Worm (Caenorhabditis elegans): ENCODE data around the gene ZC412.10.
"Not testable (repeated sequence)": the region's sequence is repeated elsewhere in the genome, so short reads cannot be mapped to it uniquely, and the experiment has no call there.

Gene ZC412.10

DNA sequence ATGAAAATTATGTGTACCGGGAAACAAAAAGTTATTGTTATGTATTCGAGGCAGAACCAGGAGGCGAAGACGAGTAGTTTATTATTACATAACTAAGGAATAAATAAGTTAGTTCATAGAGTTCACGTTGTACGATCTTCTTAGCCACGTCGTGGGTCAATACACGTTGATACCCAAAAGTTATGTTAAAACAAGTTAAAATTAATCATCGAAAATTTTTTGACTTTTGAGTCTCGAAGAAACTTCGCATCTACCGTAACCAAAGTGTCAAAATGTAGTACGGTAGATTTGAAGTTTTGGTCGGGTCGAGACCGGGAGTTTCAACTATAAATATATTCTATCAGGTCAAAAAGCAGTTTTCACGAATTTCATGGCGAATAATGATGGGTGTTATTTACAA lies at the start of gene ZC412.10:
Gene ZC412.10, minus strand, starts transcription at position 101 of the 400 bp plus-strand sequence.
- not testable (repeated sequence) for TF ChIP-seq hlh-11 (tag; optimal IDR thresholded peaks at IDR 0.05); daf-16 (GFP tag; optimal IDR thresholded peaks at IDR 0.05); daf-16 (tag; optimal IDR thresholded peaks at IDR 0.05); nhr-28 (tag; optimal IDR thresholded peaks at IDR 0.05)

DNA sequence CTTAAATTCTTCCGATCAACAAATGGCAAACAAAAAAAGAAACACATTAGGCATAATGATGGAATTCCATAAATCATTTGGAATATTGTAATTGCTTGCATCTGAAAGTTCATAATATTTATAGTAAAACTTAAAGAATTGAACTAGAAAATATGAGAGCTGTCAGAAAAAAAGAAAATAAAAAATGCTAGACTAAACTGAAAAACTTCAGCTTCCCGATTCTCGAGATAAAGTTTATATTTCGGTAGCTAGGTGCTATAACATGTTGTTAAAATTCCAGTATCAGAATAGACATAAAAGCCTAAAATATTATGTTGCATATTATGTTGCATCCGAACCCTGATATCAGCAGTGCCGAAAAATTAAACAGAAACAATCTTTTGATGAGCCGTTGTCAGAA lies 47.5 kb upstream of the ZC412.10 start, which contains the start of gene srg-54:
Gene srg-54, minus strand, starts transcription at position 101 of the 400 bp plus-strand sequence.
- no peak for TF ChIP-seq rbr-2 (tag; optimal IDR thresholded peaks at IDR 0.05)
- TF ChIP-seq jun-1 (tag; optimal IDR thresholded peaks at IDR 0.05): no peak
- TF ChIP-seq lin-39 (tag; optimal IDR thresholded peaks at IDR 0.05): no peak
- no peak for TF ChIP-seq aly-2 (tag; optimal IDR thresholded peaks at IDR 0.05)
- TF ChIP-seq F37D6.2 (tag; optimal IDR thresholded peaks at IDR 0.05): no peak
- TF ChIP-seq T20F7.1 (GFP tag; optimal IDR thresholded peaks at IDR 0.05): no peak
- TF ChIP-seq D1046.2 (GFP tag; IDR thresholded peaks at IDR 0.05): no peak
- no peak for TF ChIP-seq php-3 (GFP tag; IDR thresholded peaks at IDR 0.05)
- TF ChIP-seq nhr-111 (GFP tag; optimal IDR thresholded peaks at IDR 0.05): no peak
- no peak for TF ChIP-seq cey-2 (tag; optimal IDR thresholded peaks at IDR 0.05; ENCODE audit: borderline replicate concordance, insufficient read depth)
- no peak for TF ChIP-seq nhr-77 (tag; optimal IDR thresholded peaks at IDR 0.05)
- no peak for TF ChIP-seq Y105C5A.15 (GFP tag; IDR thresholded peaks at IDR 0.05)
- TF ChIP-seq zfp-3 (GFP tag; conservative IDR thresholded peaks at IDR 0.05): no peak
- no peak for TF ChIP-seq lsy-2 (tag; optimal IDR thresholded peaks at IDR 0.05)
- TF ChIP-seq nhr-11 (tag; optimal IDR thresholded peaks at IDR 0.05): no peak
- TF ChIP-seq nhr-237 (tag; optimal IDR thresholded peaks at IDR 0.05): no peak
- TF ChIP-seq daf-16 (GFP tag; optimal IDR thresholded peaks at IDR 0.05): no peak
- TF ChIP-seq daf-16 (tag; optimal IDR thresholded peaks at IDR 0.05): no peak
- TF ChIP-seq Y75B8A.6 (GFP tag; IDR thresholded peaks at IDR 0.05): no peak
- TF ChIP-seq egl-43 (GFP tag; IDR thresholded peaks at IDR 0.05): no peak
- TF ChIP-seq ztf-11 (tag; optimal IDR thresholded peaks at IDR 0.05): no peak

DNA sequence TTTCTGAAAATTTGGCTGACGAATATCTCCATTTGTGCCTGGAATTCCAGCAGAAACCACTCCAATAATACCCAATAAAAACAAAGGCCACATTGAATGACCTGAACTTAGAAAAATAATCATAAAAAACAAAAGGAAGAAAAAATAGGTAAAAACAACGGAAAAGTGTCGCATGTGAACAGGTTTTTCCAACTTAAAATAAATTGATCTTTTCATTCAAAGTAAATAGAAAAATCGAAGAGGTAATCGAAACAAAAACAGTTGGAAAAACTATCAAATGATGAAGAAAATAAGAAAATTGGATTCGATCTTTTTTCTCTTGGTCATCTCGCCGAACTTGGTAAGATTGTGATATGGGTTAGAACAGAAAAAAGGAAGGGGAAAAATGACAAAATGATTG lies 44.9 kb upstream of the ZC412.10 start, which contains the start of gene zmp-4:
Gene zmp-4, minus strand, starts transcription at position 101 of the 400 bp plus-strand sequence.
- TF ChIP-seq zip-11 (GFP tag; IDR thresholded peaks at IDR 0.05) (no peak), nhr-11 (tag; optimal IDR thresholded peaks at IDR 0.05) (no peak), ceh-20 (GFP tag; IDR thresholded peaks at IDR 0.05) (no peak), ama-1 (optimal IDR thresholded peaks at IDR 0.05) (no peak), T20F7.1 (GFP tag; optimal IDR thresholded peaks at IDR 0.05) (no peak), hif-1 (tag; optimal IDR thresholded peaks at IDR 0.05) (no peak), daf-12 (tag; optimal IDR thresholded peaks at IDR 0.05) (no peak), nhr-48 (tag; optimal IDR thresholded peaks at IDR 0.05) (no peak), nhr-41 (GFP tag; IDR thresholded peaks at IDR 0.05) (no peak), hlh-30 (tag; optimal IDR thresholded peaks at IDR 0.05; ENCODE audit: insufficient read depth) (no peak), D1046.2 (GFP tag; IDR thresholded peaks at IDR 0.05) (no peak), zip-2 (tag; optimal IDR thresholded peaks at IDR 0.05) (no peak), vab-7 (GFP tag; IDR thresholded peaks at IDR 0.05) (no peak), spr-3 (GFP tag; optimal IDR thresholded peaks at IDR 0.05) (no peak), F44E2.7 (GFP tag; IDR thresholded peaks at IDR 0.05) (no peak), fos-1 (tag; optimal IDR thresholded peaks at IDR 0.05) (no peak), duxl-1 (tag; optimal IDR thresholded peaks at IDR 0.05; ENCODE audit: poor library complexity) (no peak)

DNA sequence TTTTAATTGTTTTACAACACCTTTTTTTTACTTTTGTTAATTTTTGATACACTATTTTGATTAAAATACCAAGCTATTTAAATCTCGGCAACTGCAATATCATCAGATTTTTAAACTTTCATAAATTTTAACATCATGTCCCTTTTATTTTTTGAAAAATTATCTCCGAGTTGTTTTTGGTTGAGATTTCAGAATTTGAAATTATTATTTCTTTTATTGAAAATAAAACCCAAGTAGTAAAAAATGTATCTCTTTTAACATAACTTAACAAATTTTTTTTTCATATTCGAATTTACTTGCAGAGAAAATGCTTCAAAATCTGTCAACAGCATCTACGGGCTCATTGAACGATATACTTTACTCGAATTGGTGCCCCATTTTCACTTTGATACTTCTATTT lies 39.0 kb upstream of the ZC412.10 start, which contains the start of gene H12D21.11:
Gene H12D21.11, plus strand, starts transcription at position 301 of the 400 bp plus-strand sequence.
- no peak for TF ChIP-seq F26F4.8 (GFP tag; conservative IDR thresholded peaks at IDR 0.05)
- no peak for TF ChIP-seq F44E2.7 (GFP tag; IDR thresholded peaks at IDR 0.05)
- no peak for TF ChIP-seq ceh-28 (tag; optimal IDR thresholded peaks at IDR 0.05)
- TF ChIP-seq aha-1 (tag): no peak
- TF ChIP-seq dve-1 (tag; optimal IDR thresholded peaks at IDR 0.05; ENCODE audit: insufficient read depth): no peak
- no peak for TF ChIP-seq nhr-6 (tag; optimal IDR thresholded peaks at IDR 0.05)
- no peak for TF ChIP-seq snpc-1.2 (GFP tag; IDR thresholded peaks at IDR 0.05)
- TF ChIP-seq Y105C5A.15 (GFP tag; IDR thresholded peaks at IDR 0.05): no peak
- no peak for TF ChIP-seq nhr-42 (GFP tag; IDR thresholded peaks at IDR 0.05)
- no peak for TF ChIP-seq nhr-102 (tag; optimal IDR thresholded peaks at IDR 0.05)
- no peak for TF ChIP-seq mxl-3 (GFP tag; optimal IDR thresholded peaks at IDR 0.05)
- no peak for TF ChIP-seq duxl-1 (tag; optimal IDR thresholded peaks at IDR 0.05; ENCODE audit: poor library complexity)
- TF ChIP-seq ceh-44 (GFP tag; IDR thresholded peaks at IDR 0.05): no peak
- no peak for TF ChIP-seq zag-1 (tag; optimal IDR thresholded peaks at IDR 0.05)
